Fruit fly (Drosophila melanogaster): ENCODE data around the gene mRpL22.

DNA sequence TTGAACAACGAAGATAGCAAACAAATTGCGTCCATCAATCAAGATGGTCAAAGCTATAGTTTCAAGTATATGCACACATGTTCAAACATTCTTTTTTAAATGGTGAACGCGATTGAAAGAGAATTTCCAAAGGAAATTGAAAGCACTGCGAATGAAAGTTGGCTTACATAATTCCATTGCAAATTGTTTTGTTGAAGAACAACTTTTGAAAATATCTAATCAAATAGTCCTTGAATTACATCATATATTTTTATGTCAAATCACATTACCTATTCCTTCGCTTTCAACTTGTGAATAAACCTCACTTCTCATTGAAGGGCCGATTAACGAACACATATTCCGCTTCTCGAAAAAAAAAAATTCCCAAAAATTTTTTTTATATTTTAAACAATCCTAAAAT is 43.1 kb upstream of the mRpL22 start, which contains the start of gene CG32568:
- TF ChIP-seq psq (optimal IDR thresholded peaks at IDR 0.05) (no peak), Sin3A (optimal IDR thresholded peaks at IDR 0.05) (no peak)

All from Kc167 (cell line).